Fruit fly (Drosophila melanogaster): ENCODE data around the gene CG5445.

- TF ChIP-seq CrebA (GFP tag; optimal IDR thresholded peaks at IDR 0.05; ENCODE audit: borderline replicate concordance) = no peak
- TF ChIP-seq fru (GFP tag; optimal IDR thresholded peaks at IDR 0.05) = peak; percentile 81
- no peak for TF ChIP-seq usp (GFP tag; optimal IDR thresholded peaks at IDR 0.05)
- TF ChIP-seq sv (GFP tag; optimal IDR thresholded peaks at IDR 0.05) = no peak
- peak; percentile 79 for TF ChIP-seq woc (GFP tag; optimal IDR thresholded peaks at IDR 0.05)
Observed at dm6 chrX:17297070-17297689, 14.9 kb downstream of the CG5445 start.
